Worm (Caenorhabditis elegans) whole organism, young adult: ENCODE measurements around the gene Y57G11C.42.

Experiments used
- B0035.1 ChIP-seq: sonication (generic microtip); optimal IDR thresholded peaks from 2 replicates; lab custom pipeline; 2016; ENCODE audit warnings: missing genetic modification characterization, mild to moderate bottlenecking, missing compliant biosample characterization, missing genotype, missing genetic modification reagents
- B0261.1 ChIP-seq: sonication (generic microtip); optimal IDR thresholded peaks from 2 replicates; lab custom pipeline; 2016; ENCODE audit warnings: mild to moderate bottlenecking, missing genetic modification characterization, moderate library complexity, missing compliant biosample characterization
- ama-1 ChIP-seq, 3 experiments: fragments of 150-350 bp in 1 of 3; sonication (generic microtip) in 2 of 3; optimal IDR thresholded peaks; 2 replicates each; lab custom pipeline; 2014 to 2018; ENCODE audit warnings: missing biosample characterization in 2 of 3, missing genetic modification characterization in 2 of 3, missing genetic modification reagents in 2 of 3
- ccch-3 ChIP-seq: fragments of 200-800 bp; sonication (Bioruptor generic); optimal IDR thresholded peaks from 2 replicates; lab custom pipeline; 2018; ENCODE audit warnings: mild to moderate bottlenecking, missing genetic modification characterization, missing compliant biosample characterization
- ceh-100 ChIP-seq: fragments of 200-800 bp; sonication (Bioruptor generic); IDR thresholded peaks from 2 replicates; pipeline ENCODE4 v1.3.6; 2022; ENCODE audit warnings: missing genetic modification reagents, missing genetic modification characterization, missing compliant biosample characterization
- ceh-79 ChIP-seq: sonication (generic microtip); optimal IDR thresholded peaks from 2 replicates; lab custom pipeline; 2017; ENCODE audit warnings: mild to moderate bottlenecking, missing genetic modification characterization, missing compliant biosample characterization
- lsy-27 ChIP-seq: sonication (generic microtip); optimal IDR thresholded peaks from 2 replicates; lab custom pipeline; 2017; ENCODE audit warnings: missing genetic modification characterization, mild to moderate bottlenecking, missing compliant biosample characterization, antibody characterized with exemption, missing genotype, borderline replicate concordance; ENCODE audit not compliant: insufficient read depth
- madf-3 ChIP-seq: fragments of 200-800 bp; sonication (Bioruptor generic); IDR thresholded peaks from 2 replicates; pipeline ENCODE4 v1.3.6; 2022; ENCODE audit warnings: missing genetic modification reagents, missing genetic modification characterization, missing compliant biosample characterization
- mxl-1 ChIP-seq: sonication (generic microtip); optimal IDR thresholded peaks from 2 replicates; lab custom pipeline; 2016; ENCODE audit warnings: missing genetic modification characterization, missing compliant biosample characterization
- nhr-90 ChIP-seq: sonication (generic microtip); optimal IDR thresholded peaks from 2 replicates; lab custom pipeline; 2016; ENCODE audit warnings: missing genotype, mild to moderate bottlenecking, missing genetic modification characterization, missing compliant biosample characterization
- pha-4 ChIP-seq: fragments of 150-350 bp; sonication (generic microtip); optimal IDR thresholded peaks from 2 replicates; lab custom pipeline; 2014; ENCODE audit warnings: missing biosample characterization, missing genetic modification reagents, missing genetic modification characterization
- snpc-4 ChIP-seq, 5 experiments: fragments of 150-350 bp in 1 of 5; sonication (generic microtip) in 4 of 5; optimal IDR thresholded peaks; 2 replicates each; lab custom pipeline; 2014 to 2018; ENCODE audit warnings: missing genetic modification characterization in 5 of 5, missing biosample characterization in 3 of 5, antibody characterized with exemption in 2 of 5, mild to moderate bottlenecking in 2 of 5, missing compliant biosample characterization in 2 of 5, missing genotype in 2 of 5, moderate library complexity in 2 of 5, missing genetic modification reagents in 1 of 5
- unc-62 ChIP-seq: fragments of 150-350 bp; optimal IDR thresholded peaks from 2 replicates; lab custom pipeline; 2014; ENCODE audit warnings: missing biosample characterization, missing genetic modification reagents, missing genetic modification characterization

- TF ChIP-seq B0035.1 (no peak), ccch-3 (no peak), ama-1 (optimal IDR thresholded peaks at IDR 0.05; lab: Kevin White, UChicago) (no peak), ama-1 (GFP tag; optimal IDR thresholded peaks at IDR 0.05; lab: Kevin White, UChicago) (no peak), B0261.1 (no peak), ceh-100 (GFP tag; lab: Robert Waterston, UW) (no peak), nhr-90 (no peak), ceh-79 (tag; lab: Kevin White, UChicago) (no peak), mxl-1 (tag; lab: Kevin White, UChicago) (no peak), lsy-27 (tag; lab: Kevin White, UChicago) (no peak), pha-4 (tag; lab: Kevin White, UChicago) (no peak), madf-3 (GFP tag; lab: Robert Waterston, UW) (no peak), snpc-4 (GFP tag; optimal IDR thresholded peaks at IDR 0.05; lab: Kevin White, UChicago) (no peak), snpc-4 (tag; optimal IDR thresholded peaks at IDR 0.05; lab: Kevin White, UChicago) (no peak), unc-62 (GFP tag; lab: Kevin White, UChicago) (no peak)
Observed at ce11 chrIV:14757786-14758185, 29.5 kb downstream of the Y57G11C.42 start.
